Fruit fly (Drosophila melanogaster) whole organism, pupa: Measurements from ENCODE around the gene nAChRbeta1.

Experiments used
- CG10348 ChIP-seq: fragments of 200-800 bp; sonication (Bioruptor generic); IDR thresholded peaks from 2 replicates; pipeline ENCODE4 v1.3.6; 2022; ENCODE audit warnings: missing biosample characterization, missing genetic modification characterization
- Snoo ChIP-seq: fragments of 200-800 bp; sonication (Bioruptor generic); optimal IDR thresholded peaks from 3 replicates; lab custom pipeline; 2017; ENCODE audit warnings: missing biosample characterization, mild to moderate bottlenecking, missing genetic modification characterization, inconsistent platforms

dm6 chr3L:4409898-4410629 lies 19.1 kb upstream of the nAChRbeta1 start:
- TF ChIP-seq CG10348 (GFP tag; lab: Robert Waterston, UW) (no peak), Snoo (tag; lab: Kevin White, UChicago) (no peak)
